Worm (Caenorhabditis elegans): ENCODE measurements around the gene col-161.
A peak's percentile ranks its signal among the peaks of the same experiment; 100 is the strongest.

col-161 gene

DNA sequence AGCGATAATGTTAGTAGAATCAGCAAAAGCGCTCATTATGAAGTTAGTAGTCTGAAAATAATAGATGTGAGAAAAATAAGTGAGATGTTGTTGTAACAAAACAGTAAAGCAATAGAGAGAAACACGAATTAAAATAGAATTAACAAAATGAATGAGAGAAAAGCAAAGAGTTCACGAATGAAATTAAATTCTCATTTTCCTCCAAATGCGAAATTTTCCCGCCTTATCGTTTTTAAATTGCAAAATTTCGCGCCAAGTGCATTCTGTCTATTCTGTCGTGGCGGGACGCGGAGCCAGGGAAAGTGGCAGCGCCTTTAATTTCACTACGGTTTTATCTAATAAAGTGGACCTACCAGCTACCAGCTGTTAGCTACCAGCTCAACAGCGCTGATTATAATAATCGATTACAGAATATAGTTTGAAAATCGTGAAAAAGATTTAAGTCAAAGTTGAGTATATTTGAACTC is 5.6 kb downstream of the col-161 start, which contains the start of gene nasp-2:
Gene nasp-2 (minus strand): TSS at position 51 of the 467 bp plus-strand sequence.
- TF ChIP-seq nhr-237 (tag; optimal IDR thresholded peaks at IDR 0.05) (no peak), gmeb-1 (tag; optimal IDR thresholded peaks at IDR 0.05) (peak; percentile 57), C34F6.9 (tag; optimal IDR thresholded peaks at IDR 0.05) (no peak)

DNA sequence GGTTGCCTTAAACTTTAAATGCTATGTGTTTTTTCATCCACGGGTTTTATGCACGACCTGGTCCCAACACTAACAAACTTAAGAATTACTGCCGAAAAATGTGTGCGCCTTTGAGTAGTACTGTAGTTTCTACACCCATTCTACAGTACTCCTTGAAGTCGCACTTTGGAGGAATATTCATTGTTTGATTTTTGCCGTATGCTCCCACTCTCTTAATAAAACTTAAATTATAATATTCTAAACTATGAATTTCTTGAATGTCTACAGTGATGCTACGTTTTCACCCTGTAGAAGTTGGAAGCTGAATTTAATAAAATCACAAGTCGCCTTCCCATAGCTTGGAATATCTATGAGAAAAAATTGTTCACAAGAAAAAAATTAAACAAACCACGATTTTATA is 8.0 kb downstream of the col-161 start:
- no peak for TF ChIP-seq crh-2 (tag; optimal IDR thresholded peaks at IDR 0.05)
- no peak for TF ChIP-seq unc-62 (GFP tag; optimal IDR thresholded peaks at IDR 0.05)
- TF ChIP-seq ztf-1 (GFP tag; conservative IDR thresholded peaks at IDR 0.05): no peak
- TF ChIP-seq lin-11 (tag; optimal IDR thresholded peaks at IDR 0.05): no peak
- no peak for TF ChIP-seq ztf-4 (tag; optimal IDR thresholded peaks at IDR 0.05)
- no peak for TF ChIP-seq ceh-82 (tag; optimal IDR thresholded peaks at IDR 0.05)
- TF ChIP-seq peb-1 (tag; optimal IDR thresholded peaks at IDR 0.05): no peak
- no peak for TF ChIP-seq unc-39 (tag; optimal IDR thresholded peaks at IDR 0.05)
- no peak for TF ChIP-seq blmp-1 (tag; optimal IDR thresholded peaks at IDR 0.05; ENCODE audit: insufficient read depth)
- TF ChIP-seq ceh-16 (tag; optimal IDR thresholded peaks at IDR 0.05): no peak

ce11 chrV:13308616-13309015 is 9.2 kb downstream of the col-161 start, which contains the start of gene C50B6.1:
Gene C50B6.1 (plus strand): TSS chrV:13308916.
- TF ChIP-seq ama-1 (optimal IDR thresholded peaks at IDR 0.05) (no peak), zag-1 (tag; optimal IDR thresholded peaks at IDR 0.05) (no peak), nhr-10 (tag; optimal IDR thresholded peaks at IDR 0.05) (no peak), nhr-129 (tag; optimal IDR thresholded peaks at IDR 0.05) (no peak), ceh-82 (tag; optimal IDR thresholded peaks at IDR 0.05) (no peak), nhr-21 (tag; optimal IDR thresholded peaks at IDR 0.05) (no peak), ztf-4 (tag; optimal IDR thresholded peaks at IDR 0.05) (no peak), nhr-12 (tag; optimal IDR thresholded peaks at IDR 0.05) (no peak), crh-2 (tag; optimal IDR thresholded peaks at IDR 0.05) (no peak), elt-1 (tag; optimal IDR thresholded peaks at IDR 0.05) (no peak), fos-1 (tag; optimal IDR thresholded peaks at IDR 0.05) (no peak), elt-3 (tag; optimal IDR thresholded peaks at IDR 0.05) (no peak), ceh-16 (tag; optimal IDR thresholded peaks at IDR 0.05) (no peak)

- TF ChIP-seq crh-2 (tag; optimal IDR thresholded peaks at IDR 0.05) (peak; percentile 25), peb-1 (tag; optimal IDR thresholded peaks at IDR 0.05) (no peak), ZK546.5 (tag; optimal IDR thresholded peaks at IDR 0.05) (no peak), lsy-2 (tag; optimal IDR thresholded peaks at IDR 0.05) (no peak), sma-9 (GFP tag; optimal IDR thresholded peaks at IDR 0.05) (no peak), sma-9 (tag; optimal IDR thresholded peaks at IDR 0.05) (no peak), ceh-82 (tag; optimal IDR thresholded peaks at IDR 0.05) (no peak), lin-13 (GFP tag; optimal IDR thresholded peaks at IDR 0.05) (no peak), gmeb-1 (tag; optimal IDR thresholded peaks at IDR 0.05) (peak; percentile 12), unc-62 (GFP tag; optimal IDR thresholded peaks at IDR 0.05) (no peak), egl-27 (tag; optimal IDR thresholded peaks at IDR 0.05) (no peak), unc-55 (GFP tag; optimal IDR thresholded peaks at IDR 0.05) (no peak), fos-1 (tag; optimal IDR thresholded peaks at IDR 0.05) (peak; percentile 81), mdl-1 (tag; optimal IDR thresholded peaks at IDR 0.05) (no peak), mab-5 (tag; optimal IDR thresholded peaks at IDR 0.05) (no peak), unc-39 (tag; optimal IDR thresholded peaks at IDR 0.05) (no peak), nhr-129 (tag; optimal IDR thresholded peaks at IDR 0.05) (no peak)
Observed at ce11 chrV:13304663-13305188, 13.1 kb downstream of the col-161 start, which contains the start of gene C26E1.2. Gene C26E1.2 (plus strand): TSS chrV:13305138.

- no peak for TF ChIP-seq nhr-25 (tag; optimal IDR thresholded peaks at IDR 0.05)
- peak; percentile 12 for TF ChIP-seq fos-1 (tag; optimal IDR thresholded peaks at IDR 0.05)
- no peak for TF ChIP-seq lin-11 (tag; optimal IDR thresholded peaks at IDR 0.05)
- TF ChIP-seq nhr-77 (tag; optimal IDR thresholded peaks at IDR 0.05): no peak
- TF ChIP-seq snpc-4 (tag; optimal IDR thresholded peaks at IDR 0.05): no peak
- TF ChIP-seq unc-55 (GFP tag; optimal IDR thresholded peaks at IDR 0.05): no peak
- peak; percentile 25 for TF ChIP-seq sma-9 (GFP tag; optimal IDR thresholded peaks at IDR 0.05)
- TF ChIP-seq sma-9 (tag; optimal IDR thresholded peaks at IDR 0.05): no peak
- TF ChIP-seq alr-1 (tag; optimal IDR thresholded peaks at IDR 0.05): no peak
- TF ChIP-seq ceh-16 (tag; optimal IDR thresholded peaks at IDR 0.05): no peak
- TF ChIP-seq C34F6.9 (tag; optimal IDR thresholded peaks at IDR 0.05): no peak
Observed at ce11 chrV:13301443-13301842, 16.4 kb downstream of the col-161 start, which contains the start of gene ceh-79. Gene ceh-79 (plus strand): TSS chrV:13301833.
